Fruit fly (Drosophila melanogaster): ENCODE data around the gene CG10098.

The CG10098 gene

dm6 chr3R:7154586-7155357 lies 30.4 kb downstream of the CG10098 start, which contains the start of gene MAGE:
MAGE (minus strand) TSS chr3R:7155180.
- TF ChIP-seq Sin3A (optimal IDR thresholded peaks at IDR 0.05), result no peak
- no peak for TF ChIP-seq psq (optimal IDR thresholded peaks at IDR 0.05)
- TF ChIP-seq Myc (optimal IDR thresholded peaks at IDR 0.05), result no peak
- TF ChIP-seq h (optimal IDR thresholded peaks at IDR 0.05), result no peak
- no peak for TF ChIP-seq ttk (optimal IDR thresholded peaks at IDR 0.05)
- TF ChIP-seq insv (optimal IDR thresholded peaks at IDR 0.05), result no peak

dm6 chr3R:7157102-7157501 lies 32.8 kb downstream of the CG10098 start:
- TF ChIP-seq ttk (optimal IDR thresholded peaks at IDR 0.05) (no peak), insv (optimal IDR thresholded peaks at IDR 0.05) (no peak), Myc (optimal IDR thresholded peaks at IDR 0.05) (no peak), psq (optimal IDR thresholded peaks at IDR 0.05) (no peak)

- no peak for TF ChIP-seq h (optimal IDR thresholded peaks at IDR 0.05)
- TF ChIP-seq ttk (optimal IDR thresholded peaks at IDR 0.05), result no peak
- TF ChIP-seq Sin3A (optimal IDR thresholded peaks at IDR 0.05), result no peak
- no peak for TF ChIP-seq Myc (optimal IDR thresholded peaks at IDR 0.05)
These were observed 35.3 kb downstream of the CG10098 start for dm6 chr3R:7159615-7160014.

dm6 chr3R:7162356-7163289 lies 38.3 kb downstream of the CG10098 start, which contains the start of gene sas:
sas (plus strand) TSS chr3R:7162808.
- TF ChIP-seq Sin3A (optimal IDR thresholded peaks at IDR 0.05) (no peak), psq (optimal IDR thresholded peaks at IDR 0.05) (no peak), ttk (optimal IDR thresholded peaks at IDR 0.05) (no peak), h (optimal IDR thresholded peaks at IDR 0.05) (no peak), insv (optimal IDR thresholded peaks at IDR 0.05) (no peak), Myc (optimal IDR thresholded peaks at IDR 0.05) (no peak)

- TF ChIP-seq ttk (optimal IDR thresholded peaks at IDR 0.05), result no peak
- no peak for TF ChIP-seq h (optimal IDR thresholded peaks at IDR 0.05)
- no peak for TF ChIP-seq Sin3A (optimal IDR thresholded peaks at IDR 0.05)
These were observed 45.6 kb downstream of the CG10098 start for dm6 chr3R:7169927-7170326.

dm6 chr3R:7171384-7172099 lies 47.2 kb downstream of the CG10098 start:
- TF ChIP-seq ttk (optimal IDR thresholded peaks at IDR 0.05), result no peak
- no peak for TF ChIP-seq Myc (optimal IDR thresholded peaks at IDR 0.05)
- no peak for TF ChIP-seq Sin3A (optimal IDR thresholded peaks at IDR 0.05)
- no peak for TF ChIP-seq h (optimal IDR thresholded peaks at IDR 0.05)
- TF ChIP-seq psq (optimal IDR thresholded peaks at IDR 0.05), result no peak
- TF ChIP-seq insv (optimal IDR thresholded peaks at IDR 0.05), result no peak

- no peak for TF ChIP-seq psq (optimal IDR thresholded peaks at IDR 0.05)
- no peak for TF ChIP-seq Sin3A (optimal IDR thresholded peaks at IDR 0.05)
- TF ChIP-seq Myc (optimal IDR thresholded peaks at IDR 0.05), result no peak
- TF ChIP-seq insv (optimal IDR thresholded peaks at IDR 0.05), result no peak
These were observed 48.6 kb downstream of the CG10098 start for dm6 chr3R:7172978-7173377.

- TF ChIP-seq psq (optimal IDR thresholded peaks at IDR 0.05) (no peak), insv (optimal IDR thresholded peaks at IDR 0.05) (no peak)
These were observed 50.4 kb downstream of the CG10098 start for dm6 chr3R:7174755-7175154.

All from Kc167 (cell line).